Fruit fly (Drosophila melanogaster): ENCODE data around the gene CG7800.

Gene CG7800

DNA sequence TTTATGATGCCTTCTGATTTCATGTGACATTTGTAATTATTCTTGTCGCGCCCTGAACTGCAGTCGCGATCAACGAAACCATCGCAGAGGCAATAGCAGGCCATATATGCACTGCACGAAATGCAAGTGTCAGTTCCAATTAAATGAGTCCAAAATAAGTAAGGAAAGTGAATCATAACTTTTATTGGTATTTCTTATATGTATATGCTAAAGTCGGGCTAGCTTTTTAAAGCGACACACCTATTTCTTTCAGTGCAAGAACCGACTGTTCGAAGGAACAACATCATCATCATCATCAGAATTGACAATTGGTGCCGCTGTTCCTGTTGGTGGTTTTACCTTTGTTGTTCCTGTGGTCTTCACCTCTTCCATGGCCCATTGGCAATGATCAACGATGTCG is 20.6 kb upstream of the CG7800 start (continued):
- TF ChIP-seq CG2712 (tag; optimal IDR thresholded peaks at IDR 0.05) (peak; percentile 64), CG5245 (GFP tag; optimal IDR thresholded peaks at IDR 0.05) (peak; percentile 23), yki (optimal IDR thresholded peaks at IDR 0.05) (no peak), Rx (GFP tag; IDR thresholded peaks at IDR 0.05) (no peak), sens (GFP tag) (peak; percentile 88), CG1024 (GFP tag; IDR thresholded peaks at IDR 0.05) (0 out of 2 replicates have a peak, but pooled peaks have one; percentile 39), CG10979 (tag; optimal IDR thresholded peaks at IDR 0.05) (peak; percentile 56), sens-2 (GFP tag; IDR thresholded peaks at IDR 0.05) (0 out of 2 replicates have a peak, but pooled peaks have one; percentile 28), Nf-YC (tag; optimal IDR thresholded peaks at IDR 0.05) (no peak), dimm (GFP tag; IDR thresholded peaks at IDR 0.05) (no peak), gem (tag; optimal IDR thresholded peaks at IDR 0.05) (peak; percentile 49), vvl (GFP tag; IDR thresholded peaks at IDR 0.05) (0 out of 2 replicates have a peak, but pooled peaks have one; percentile 11), trem (tag; optimal IDR thresholded peaks at IDR 0.05) (peak; percentile 37), nmo (GFP tag; optimal IDR thresholded peaks at IDR 0.05) (peak; percentile 31), CG13624 (GFP tag; optimal IDR thresholded peaks at IDR 0.05) (no peak), maf-S (GFP tag; optimal IDR thresholded peaks at IDR 0.05) (no peak), Elba2 (GFP tag; optimal IDR thresholded peaks at IDR 0.05) (peak; percentile 74), fd102C (GFP tag; optimal IDR thresholded peaks at IDR 0.05) (peak; percentile 67), CG12391 (tag; optimal IDR thresholded peaks at IDR 0.05) (peak; percentile 51), sc (optimal IDR thresholded peaks at IDR 0.05) (no peak), sc (GFP tag; optimal IDR thresholded peaks at IDR 0.05) (peak; percentile 27), CG11504 (tag; optimal IDR thresholded peaks at IDR 0.05) (peak; percentile 16), Dfd (GFP tag; optimal IDR thresholded peaks at IDR 0.05) (no peak), CG6813 (GFP tag; optimal IDR thresholded peaks at IDR 0.05) (peak; percentile 4), al (GFP tag; IDR thresholded peaks at IDR 0.05) (no peak), tll (GFP tag; optimal IDR thresholded peaks at IDR 0.05) (no peak), CG6175 (GFP tag; IDR thresholded peaks at IDR 0.05) (no peak), CHES-1-like (GFP tag; optimal IDR thresholded peaks at IDR 0.05) (no peak), ara (GFP tag; IDR thresholded peaks at IDR 0.05) (peak; percentile 64; the same call in 1 of the 2 replicates), pan (optimal IDR thresholded peaks at IDR 0.05) (no peak), pan (GFP tag; optimal IDR thresholded peaks at IDR 0.05 in 1 of 2, IDR thresholded peaks at IDR 0.05 in 1 of 2) (peak in 1 of 2 experiments; percentile 14), CG4404 (GFP tag; IDR thresholded peaks at IDR 0.05) (peak; percentile 79), disco-r (GFP tag; optimal IDR thresholded peaks at IDR 0.05) (no peak), tin (GFP tag; optimal IDR thresholded peaks at IDR 0.05) (peak; percentile 24), D (optimal IDR thresholded peaks at IDR 0.05) (no peak), D (GFP tag; optimal IDR thresholded peaks at IDR 0.05) (peak; percentile 20), CG2199 (GFP tag; IDR thresholded peaks at IDR 0.05) (no peak), CG8765 (GFP tag; IDR thresholded peaks at IDR 0.05) (peak; percentile 57; the same call in 1 of the 2 replicates), vfl (GFP tag; optimal IDR thresholded peaks at IDR 0.05) (no peak), Gug (GFP tag; IDR thresholded peaks at IDR 0.05) (no peak), CG18262 (tag; optimal IDR thresholded peaks at IDR 0.05) (peak; percentile 56), Pdp1 (GFP tag; optimal IDR thresholded peaks at IDR 0.05) (peak in 1 of 2 experiments; percentile 22), MTF-1 (GFP tag; optimal IDR thresholded peaks at IDR 0.05; ENCODE audit: borderline replicate concordance) (no peak), CG12299 (tag; optimal IDR thresholded peaks at IDR 0.05) (no peak), unpg (GFP tag; optimal IDR thresholded peaks at IDR 0.05) (peak; percentile 9), Med (GFP tag) (peak; percentile 75), Trl (optimal IDR thresholded peaks at IDR 0.05) (no peak), Trl (GFP tag; optimal IDR thresholded peaks at IDR 0.05) (peak; percentile 13), bsh (GFP tag; optimal IDR thresholded peaks at IDR 0.05) (peak in 1 of 2 experiments; percentile 41), Atf-2 (GFP tag; optimal IDR thresholded peaks at IDR 0.05) (peak; percentile 21), CG9727 (GFP tag; optimal IDR thresholded peaks at IDR 0.05) (peak; percentile 60), CG10267 (tag; optimal IDR thresholded peaks at IDR 0.05) (peak; percentile 19)

Measured in whole organism, embryonic.